Fruit fly (Drosophila melanogaster) whole organism, embryonic: ENCODE measurements around the gene bib.
A peak's percentile ranks its signal among the peaks of the same experiment; 100 is the strongest.

Experiments
- Awh ChIP-seq: fragments of 200-800 bp; sonication (Bioruptor generic); IDR thresholded peaks from 2 replicates; pipeline ENCODE4, ENCODE4 v1.3.6; 2022; ENCODE audit warnings: missing biosample characterization, missing genetic modification characterization
- B-H2 ChIP-seq: fragments of 200-800 bp; sonication (Bioruptor generic); optimal IDR thresholded peaks from 2 replicates; lab custom pipeline; 2018; ENCODE audit warnings: missing biosample characterization, mild to moderate bottlenecking, missing genetic modification characterization
- Blimp-1 ChIP-seq: fragments of 200-800 bp; sonication (Bioruptor generic); optimal IDR thresholded peaks from 3 replicates; lab custom pipeline; 2018; ENCODE audit warnings: missing biosample characterization, missing genetic modification characterization, mild to moderate bottlenecking, moderate library complexity, missing genetic modification reagents
- C15 ChIP-seq: fragments of 200-800 bp; sonication (Bioruptor generic); IDR thresholded peaks from 3 replicates; pipeline ENCODE4 v1.3.6; 2022; ENCODE audit warnings: missing biosample characterization, missing genetic modification characterization
- CG10274 ChIP-seq: fragments of 200-800 bp; sonication (Bioruptor generic); optimal IDR thresholded peaks from 3 replicates; lab custom pipeline; 2017; ENCODE audit warnings: missing biosample characterization, mild to moderate bottlenecking, missing genetic modification characterization
- CG11695 ChIP-seq: fragments of 200-800 bp; sonication (Bioruptor generic); IDR thresholded peaks from 3 replicates; pipeline ENCODE4 v1.3.6; 2022; ENCODE audit warnings: missing biosample characterization, missing genetic modification characterization
- CG12391 ChIP-seq: fragments of 200-800 bp; sonication (Bioruptor generic); optimal IDR thresholded peaks from 3 replicates; lab custom pipeline; 2018; ENCODE audit warnings: missing biosample characterization, mild to moderate bottlenecking, missing genetic modification characterization, moderate library complexity
- CG14667 ChIP-seq: fragments of 200-800 bp; sonication (Bioruptor generic); IDR thresholded peaks from 2 replicates; pipeline ENCODE4 v1.3.6; 2022; ENCODE audit warnings: missing biosample characterization, missing genetic modification characterization
- CG32532 ChIP-seq: fragments of 200-800 bp; sonication (Bioruptor generic); IDR thresholded peaks from 2 replicates; pipeline ENCODE4 v1.3.6; 2022; ENCODE audit warnings: missing biosample characterization, missing genetic modification characterization
- CG32772 ChIP-seq: fragments of 200-800 bp; sonication (Bioruptor generic); IDR thresholded peaks from 2 replicates; pipeline ENCODE4 v1.3.6; 2022; ENCODE audit warnings: missing biosample characterization, missing genetic modification characterization
- CG3995 ChIP-seq: fragments of 200-800 bp; sonication (Bioruptor generic); optimal IDR thresholded peaks from 3 replicates; lab custom pipeline; 2016; ENCODE audit warnings: missing biosample characterization, missing genetic modification characterization
- CG6765 ChIP-seq: fragments of 200-800 bp; sonication (Bioruptor generic); optimal IDR thresholded peaks from 3 replicates; lab custom pipeline; 2017; ENCODE audit warnings: missing biosample characterization, mild to moderate bottlenecking, missing genetic modification characterization
- CG7839 ChIP-seq: fragments of 200-800 bp; sonication (Bioruptor generic); optimal IDR thresholded peaks from 3 replicates; lab custom pipeline; 2018; ENCODE audit warnings: missing biosample characterization, mild to moderate bottlenecking, missing genetic modification characterization, moderate library complexity
- CG8089 ChIP-seq: fragments of 200-800 bp; sonication (Bioruptor generic); optimal IDR thresholded peaks from 3 replicates; lab custom pipeline; 2016; ENCODE audit warnings: missing biosample characterization, missing genetic modification characterization
- CG8290 ChIP-seq, 3 experiments: fragments of 200-800 bp; sonication (Bioruptor generic); optimal IDR thresholded peaks; 2 replicates each; lab custom pipeline; 2016 to 2019; ENCODE audit warnings: missing biosample characterization in 3 of 3, missing genetic modification characterization in 3 of 3, mild to moderate bottlenecking in 2 of 3, moderate library complexity in 1 of 3
- CG9437 ChIP-seq: fragments of 200-800 bp; sonication (Bioruptor generic); optimal IDR thresholded peaks from 2 replicates; lab custom pipeline; 2018; ENCODE audit warnings: missing biosample characterization, mild to moderate bottlenecking, missing genetic modification characterization
- CG9932 ChIP-seq: fragments of 200-800 bp; sonication (Bioruptor generic); IDR thresholded peaks from 2 replicates; pipeline ENCODE4 v1.3.6; 2022; ENCODE audit warnings: missing biosample characterization, missing genetic modification characterization
- Camta ChIP-seq: fragments of 200-800 bp; sonication (Bioruptor generic); optimal IDR thresholded peaks from 2 replicates; lab custom pipeline; 2016; ENCODE audit warnings: missing biosample characterization, missing genetic modification characterization
- Deaf1 ChIP-seq: fragments of 200-800 bp; optimal IDR thresholded peaks from 3 replicates; lab custom pipeline; 2019; ENCODE audit warnings: missing biosample characterization, mild to moderate bottlenecking, missing genetic modification characterization, moderate library complexity
- Dp ChIP-seq: fragments of 200-800 bp; sonication (Bioruptor generic); optimal IDR thresholded peaks from 2 replicates; lab custom pipeline; 2018; ENCODE audit warnings: missing biosample characterization, mild to moderate bottlenecking, missing genetic modification characterization, moderate library complexity
- Dref ChIP-seq: fragments of 200-800 bp; sonication (Bioruptor generic); IDR thresholded peaks from 2 replicates; pipeline ENCODE4 v1.3.6; 2022; ENCODE audit warnings: missing biosample characterization, missing genetic modification characterization
- Fer3 ChIP-seq: fragments of 200-800 bp; sonication (Bioruptor generic); optimal IDR thresholded peaks from 2 replicates; lab custom pipeline; 2018; ENCODE audit warnings: missing biosample characterization, mild to moderate bottlenecking, missing genetic modification characterization, moderate library complexity
- H15 ChIP-seq: fragments of 200-800 bp; sonication (Bioruptor generic); IDR thresholded peaks from 3 replicates; pipeline ENCODE4 v1.3.6; 2022; ENCODE audit warnings: missing biosample characterization, missing genetic modification characterization
- HLH54F ChIP-seq: fragments of 200-800 bp; sonication (Bioruptor generic); optimal IDR thresholded peaks from 3 replicates; lab custom pipeline; 2016; ENCODE audit warnings: missing biosample characterization, missing genetic modification characterization
- Hey ChIP-seq: fragments of 200-800 bp; sonication (Bioruptor generic); optimal IDR thresholded peaks from 3 replicates; lab custom pipeline; 2018; ENCODE audit warnings: missing biosample characterization, mild to moderate bottlenecking, missing genetic modification characterization
- HmgZ ChIP-seq: fragments of 200-800 bp; sonication (Bioruptor generic); optimal IDR thresholded peaks from 2 replicates; lab custom pipeline; 2018; ENCODE audit warnings: missing biosample characterization, mild to moderate bottlenecking, missing genetic modification characterization
- Lpt ChIP-seq: fragments of >200 bp; optimal IDR thresholded peaks from 2 replicates; lab custom pipeline; 2018; ENCODE audit warnings: missing biosample characterization, missing genetic modification characterization
- Med ChIP-seq: fragments of 200-800 bp; sonication (Bioruptor generic); peaks from one replicate; lab custom pipeline; 2016; ENCODE audit warnings: missing biosample characterization, missing genetic modification characterization, mild to moderate bottlenecking, inconsistent platforms, moderate library complexity
- NFAT ChIP-seq: fragments of 200-800 bp; sonication (Bioruptor generic); IDR thresholded peaks from 2 replicates; pipeline ENCODE4 v1.3.6; 2022; ENCODE audit warnings: missing biosample characterization, missing genetic modification characterization
- Nf-YC ChIP-seq: fragments of 200-800 bp; optimal IDR thresholded peaks from 3 replicates; lab custom pipeline; 2019; ENCODE audit warnings: missing biosample characterization, mild to moderate bottlenecking, missing genetic modification characterization, moderate library complexity
- Opbp ChIP-seq: fragments of 200-800 bp; sonication (Bioruptor generic); IDR thresholded peaks from 3 replicates; pipeline ENCODE4 v1.3.6; 2022; ENCODE audit warnings: missing biosample characterization, missing genetic modification characterization; ENCODE audit not compliant: partially characterized antibody
- Optix ChIP-seq: fragments of 200-800 bp; sonication (Bioruptor generic); IDR thresholded peaks from 3 replicates; pipeline ENCODE4 v1.3.6; 2022; ENCODE audit warnings: missing biosample characterization, missing genetic modification characterization
- PHDP ChIP-seq: fragments of 200-800 bp; sonication (Bioruptor generic); optimal IDR thresholded peaks from 3 replicates; lab custom pipeline; 2018; ENCODE audit warnings: missing biosample characterization, mild to moderate bottlenecking, missing genetic modification characterization, moderate library complexity
- Sox102F ChIP-seq: fragments of 200-800 bp; sonication (Bioruptor generic); optimal IDR thresholded peaks from 2 replicates; lab custom pipeline; 2018; ENCODE audit warnings: missing biosample characterization, mild to moderate bottlenecking, missing genetic modification characterization, moderate library complexity
- danr ChIP-seq: fragments of 200-800 bp; sonication (Bioruptor generic); IDR thresholded peaks from 2 replicates; pipeline ENCODE4 v1.3.6; 2022; ENCODE audit warnings: missing biosample characterization, missing genetic modification characterization
- fd102C ChIP-seq: fragments of 200-800 bp; sonication (Bioruptor generic); optimal IDR thresholded peaks from 2 replicates; lab custom pipeline; 2018; ENCODE audit warnings: missing biosample characterization, mild to moderate bottlenecking, missing genetic modification characterization, moderate library complexity
- ftz-f1 ChIP-seq: fragments of 200-800 bp; sonication (Bioruptor generic); optimal IDR thresholded peaks from 2 replicates; lab custom pipeline; 2016; ENCODE audit warnings: missing biosample characterization, missing genetic modification characterization
- fu2 ChIP-seq: fragments of 200-800 bp; sonication (Bioruptor generic); optimal IDR thresholded peaks from 2 replicates; lab custom pipeline; 2016; ENCODE audit warnings: missing biosample characterization, missing genetic modification characterization
- grn ChIP-seq: fragments of 200-800 bp; sonication (Bioruptor generic); optimal IDR thresholded peaks from 3 replicates; lab custom pipeline; 2017; ENCODE audit warnings: missing biosample characterization, missing genetic modification characterization
- jing ChIP-seq: fragments of 200-800 bp; sonication (Bioruptor generic); optimal IDR thresholded peaks from 2 replicates; lab custom pipeline; 2018; ENCODE audit warnings: missing biosample characterization, mild to moderate bottlenecking, missing genetic modification characterization
- klu ChIP-seq: fragments of 200-800 bp; sonication (Bioruptor generic); IDR thresholded peaks from 2 replicates; pipeline ENCODE4 v1.3.6; 2022; ENCODE audit warnings: missing biosample characterization, missing genetic modification characterization
- pb ChIP-seq: fragments of 200-800 bp; sonication (Bioruptor generic); optimal IDR thresholded peaks from 3 replicates; lab custom pipeline; 2016; ENCODE audit warnings: missing biosample characterization, missing genetic modification characterization
- pho ChIP-seq: fragments of 200-800 bp; sonication (Bioruptor generic); optimal IDR thresholded peaks from 2 replicates; lab custom pipeline; 2016; ENCODE audit warnings: missing biosample characterization, missing genetic modification characterization
- schlank ChIP-seq: fragments of 200-800 bp; sonication (Bioruptor generic); optimal IDR thresholded peaks from 2 replicates; lab custom pipeline; 2018; ENCODE audit warnings: missing biosample characterization, mild to moderate bottlenecking, missing genetic modification characterization
- sd ChIP-seq: fragments of 200-800 bp; sonication (Bioruptor generic); optimal IDR thresholded peaks from 3 replicates; lab custom pipeline; 2018; ENCODE audit warnings: missing biosample characterization, mild to moderate bottlenecking, missing genetic modification characterization, moderate library complexity
- stwl ChIP-seq: fragments of 200-800 bp; sonication (Bioruptor generic); optimal IDR thresholded peaks from 3 replicates; lab custom pipeline; 2018; ENCODE audit warnings: missing biosample characterization, mild to moderate bottlenecking, missing genetic modification characterization, moderate library complexity
- sug ChIP-seq: fragments of 200-800 bp; optimal IDR thresholded peaks from 2 replicates; lab custom pipeline; 2019; ENCODE audit warnings: missing biosample characterization, mild to moderate bottlenecking, missing genetic modification characterization, moderate library complexity
- tap ChIP-seq: fragments of 200-800 bp; optimal IDR thresholded peaks from 3 replicates; lab custom pipeline; 2019; ENCODE audit warnings: missing biosample characterization, mild to moderate bottlenecking, missing genetic modification characterization, moderate library complexity
- trh ChIP-seq: fragments of 200-800 bp; sonication (Bioruptor generic); optimal IDR thresholded peaks from 2 replicates; lab custom pipeline; 2016; ENCODE audit warnings: missing biosample characterization, missing genetic modification characterization
- ttk ChIP-seq: fragments of 200-800 bp; sonication (Bioruptor generic); IDR thresholded peaks from 2 replicates; pipeline ENCODE4 v2.1.2; 2022; ENCODE audit warnings: missing biosample characterization, missing genetic modification characterization
- z ChIP-seq: fragments of 200-800 bp; sonication (Bioruptor generic); IDR thresholded peaks from 3 replicates; pipeline ENCODE4 v1.3.6; 2022; ENCODE audit warnings: missing biosample characterization, missing genetic modification characterization

The bib gene

dm6 chr2L:9947265-9947664 is 37.2 kb upstream of the bib start, which contains the start of gene CG5853 (continued):
- no peak for TF ChIP-seq Dp
- 0 out of 3 replicates have a peak, but pooled peaks have one; percentile 7 for TF ChIP-seq Opbp (GFP tag; lab: Robert Waterston, UW)
- TF ChIP-seq CG9437 (GFP tag; lab: Kevin White, UChicago), result no peak
- TF ChIP-seq stwl, result no peak
- TF ChIP-seq HmgZ (tag; lab: Kevin White, UChicago), result peak; percentile 59
- TF ChIP-seq klu (GFP tag; lab: Robert Waterston, UW), result no peak
- peak; percentile 85 for TF ChIP-seq CG3995 (GFP tag; lab: Kevin White, UChicago)
- TF ChIP-seq Deaf1, result peak; percentile 97
- TF ChIP-seq HLH54F, result no peak
- no peak for TF ChIP-seq Nf-YC
- no peak for TF ChIP-seq trh (GFP tag; lab: Kevin White, UChicago)
- TF ChIP-seq ttk (GFP tag; lab: Robert Waterston, UW), result no peak
- TF ChIP-seq fu2, result no peak
- no peak for TF ChIP-seq C15 (GFP tag; lab: Robert Waterston, UW)
- peak; percentile 66 for TF ChIP-seq Hey (tag; lab: Kevin White, UChicago)
- TF ChIP-seq tap (tag; lab: Kevin White, UChicago), result no peak
- TF ChIP-seq CG12391 (tag; lab: Kevin White, UChicago), result no peak
- no peak for TF ChIP-seq Awh (GFP tag; lab: Robert Waterston, UW)
- no peak for TF ChIP-seq jing (GFP tag; lab: Kevin White, UChicago)
- peak; percentile 52; the same call in 1 of the 2 replicates for TF ChIP-seq CG32532
- TF ChIP-seq pho (GFP tag; lab: Kevin White, UChicago), result peak; percentile 7
- TF ChIP-seq B-H2 (GFP tag; lab: Kevin White, UChicago), result peak; percentile 63
- TF ChIP-seq Blimp-1 (GFP tag; lab: Kevin White, UChicago), result no peak
- no peak for TF ChIP-seq H15 (GFP tag; lab: Robert Waterston, UW)
- TF ChIP-seq Camta (GFP tag; lab: Kevin White, UChicago), result no peak
- peak; percentile 11 for TF ChIP-seq sd (tag; lab: Kevin White, UChicago)
- TF ChIP-seq Dref, result peak; percentile 34; the same call in 1 of the 2 replicates
- no peak for TF ChIP-seq CG7839
- no peak for TF ChIP-seq CG8290 (GFP tag; optimal IDR thresholded peaks at IDR 0.05; lab: Kevin White, UChicago)
- TF ChIP-seq CG8290 (tag; optimal IDR thresholded peaks at IDR 0.05; lab: Kevin White, UChicago), result peak in 1 of 2 experiments; percentile 73
- no peak for TF ChIP-seq CG32772
- TF ChIP-seq fd102C, result no peak
- TF ChIP-seq grn (GFP tag; lab: Kevin White, UChicago), result peak; percentile 10
- no peak for TF ChIP-seq CG6765 (GFP tag; lab: Kevin White, UChicago)
- TF ChIP-seq Lpt (GFP tag; lab: Kevin White, UChicago), result no peak
- peak; percentile 76 for TF ChIP-seq sug (tag; lab: Kevin White, UChicago)
- no peak for TF ChIP-seq CG8089 (GFP tag; lab: Kevin White, UChicago)
- TF ChIP-seq danr (GFP tag; lab: Robert Waterston, UW), result no peak
- peak; percentile 35 for TF ChIP-seq ftz-f1 (GFP tag; lab: Kevin White, UChicago)
- peak; percentile 70 for TF ChIP-seq Med (GFP tag; lab: Kevin White, UChicago)
- peak; percentile 21 for TF ChIP-seq Fer3 (tag; lab: Kevin White, UChicago)
- TF ChIP-seq Optix (GFP tag; lab: Robert Waterston, UW), result 0 out of 3 replicates have a peak, but pooled peaks have one; percentile 35
- 0 out of 3 replicates have a peak, but pooled peaks have one; percentile 28 for TF ChIP-seq z (GFP tag; lab: Robert Waterston, UW)
- TF ChIP-seq CG10274 (GFP tag; lab: Kevin White, UChicago), result no peak
- TF ChIP-seq CG9932, result 0 out of 2 replicates have a peak, but pooled peaks have one; percentile 20
- TF ChIP-seq CG11695 (GFP tag; lab: Robert Waterston, UW), result 0 out of 3 replicates have a peak, but pooled peaks have one; percentile 30
- no peak for TF ChIP-seq schlank (tag; lab: Kevin White, UChicago)
- peak; percentile 1 for TF ChIP-seq pb
- TF ChIP-seq PHDP, result peak; percentile 4
- TF ChIP-seq Sox102F (GFP tag; lab: Kevin White, UChicago), result no peak
- 0 out of 2 replicates have a peak, but pooled peaks have one; percentile 32 for TF ChIP-seq NFAT (GFP tag; lab: Robert Waterston, UW)
- no peak for TF ChIP-seq CG14667 (GFP tag; lab: Robert Waterston, UW)
